Worm (Caenorhabditis elegans): Measurements from ENCODE around the gene nspd-3.

nspd-3 gene

DNA sequence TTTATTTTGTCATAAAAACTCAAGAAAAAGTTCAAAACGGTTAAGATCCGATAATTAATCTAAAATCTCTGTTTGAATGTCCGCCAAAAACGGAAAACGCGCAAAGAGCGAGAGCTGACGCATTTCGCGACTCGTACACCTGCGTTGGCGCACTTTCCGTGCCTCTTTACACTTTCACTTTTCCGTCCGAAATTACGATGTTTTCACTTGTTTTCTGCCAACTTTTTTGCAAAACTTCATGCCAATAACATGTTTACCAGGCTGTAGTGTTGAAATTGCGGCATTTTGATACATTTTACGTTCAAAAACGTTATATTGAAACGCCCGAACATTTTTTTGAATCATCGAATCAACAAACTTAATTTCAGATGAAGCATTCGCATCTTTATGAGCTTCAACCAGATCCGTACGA, 20.9 kb upstream of the nspd-3 start, which contains the start of gene W03F8.4 (continued):
- TF ChIP-seq dmd-8 (GFP tag; IDR thresholded peaks at IDR 0.05): no peak
- TF ChIP-seq ceh-20 (GFP tag; IDR thresholded peaks at IDR 0.05): peak; percentile 90
- peak; percentile 88 for TF ChIP-seq lin-29 (GFP tag; IDR thresholded peaks at IDR 0.05)
- peak; percentile 92 for TF ChIP-seq lin-38 (GFP tag; IDR thresholded peaks at IDR 0.05)
- no peak for TF ChIP-seq ztf-7 (tag; optimal IDR thresholded peaks at IDR 0.05)
- 0 out of 2 replicates have a peak, but pooled peaks have one; percentile 47 for TF ChIP-seq D1046.2 (GFP tag; IDR thresholded peaks at IDR 0.05)
- peak; percentile 86; the same call in 1 of the 2 replicates for TF ChIP-seq arid-1 (GFP tag; conservative IDR thresholded peaks at IDR 0.05)
- peak; percentile 80 for TF ChIP-seq nhr-28 (tag; optimal IDR thresholded peaks at IDR 0.05)
- no peak for TF ChIP-seq ceh-44 (GFP tag; IDR thresholded peaks at IDR 0.05)
- TF ChIP-seq skn-1 (tag; optimal IDR thresholded peaks at IDR 0.05): no peak
- peak; percentile 92 for TF ChIP-seq rbr-2 (tag; optimal IDR thresholded peaks at IDR 0.05)
- no peak for TF ChIP-seq mxl-2 (GFP tag; conservative IDR thresholded peaks at IDR 0.05)

DNA sequence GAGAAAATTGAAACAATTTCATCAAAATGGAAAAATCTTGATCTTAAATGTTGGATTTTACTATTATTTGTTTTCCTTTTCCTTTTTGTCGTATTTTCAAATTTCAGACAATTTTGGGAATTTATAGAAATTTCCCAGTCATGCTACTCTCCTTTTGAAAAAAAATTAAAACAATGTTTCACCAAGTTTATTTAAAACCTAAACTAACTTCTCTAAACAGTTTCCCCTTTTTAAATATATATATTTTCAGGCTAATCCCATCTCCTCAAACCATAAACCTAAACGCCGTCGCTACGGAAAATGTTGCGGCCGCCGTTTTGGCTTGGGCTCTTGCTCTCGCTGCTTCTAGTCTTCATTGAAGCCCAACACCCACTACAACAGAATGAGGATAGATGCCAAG, 10.2 kb upstream of the nspd-3 start, which contains the start of gene lam-1:
Gene lam-1 (plus strand): TSS at position 301 of the 400 bp plus-strand sequence.
- TF ChIP-seq lin-13 (GFP tag; optimal IDR thresholded peaks at IDR 0.05) (no peak), hlh-11 (tag; optimal IDR thresholded peaks at IDR 0.05) (no peak), F37D6.2 (tag; optimal IDR thresholded peaks at IDR 0.05) (no peak), lsy-2 (tag; optimal IDR thresholded peaks at IDR 0.05) (no peak), nhr-28 (tag; optimal IDR thresholded peaks at IDR 0.05) (no peak), T26A8.4 (GFP tag; IDR thresholded peaks at IDR 0.05) (no peak), nhr-48 (tag; optimal IDR thresholded peaks at IDR 0.05) (no peak), F10B5.3 (tag; optimal IDR thresholded peaks at IDR 0.05) (no peak), vab-7 (GFP tag; IDR thresholded peaks at IDR 0.05) (no peak), daf-19 (GFP tag; conservative IDR thresholded peaks at IDR 0.05) (no peak)

DNA sequence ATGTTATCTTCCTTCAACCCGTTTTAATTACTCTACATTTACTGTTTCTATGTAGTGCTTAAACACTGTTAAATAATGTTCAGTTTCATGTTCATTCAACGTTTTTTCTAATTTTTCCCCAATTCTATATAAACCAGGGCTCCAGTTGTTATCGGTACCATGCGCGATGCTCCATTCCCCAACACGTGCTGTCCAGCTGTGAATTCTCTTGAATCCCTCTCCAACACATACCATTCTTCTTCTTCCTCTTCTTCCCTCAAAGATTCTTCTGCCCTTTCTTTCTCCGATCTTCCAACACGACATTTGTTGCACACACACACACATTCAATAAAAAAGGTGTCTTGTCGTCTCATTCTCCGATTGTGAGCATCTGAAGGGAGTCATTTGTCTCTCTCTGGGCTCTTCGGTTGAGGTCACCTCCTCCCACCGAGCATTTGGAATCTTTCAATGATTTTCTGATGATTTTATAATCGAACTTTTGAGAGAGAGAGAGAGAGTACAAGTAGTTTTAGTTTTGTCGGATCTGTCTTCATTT, 9.2 kb upstream of the nspd-3 start:
- no peak for TF ChIP-seq zfp-2 (tag; optimal IDR thresholded peaks at IDR 0.05)
- TF ChIP-seq php-3 (GFP tag; IDR thresholded peaks at IDR 0.05): no peak
- TF ChIP-seq cey-2 (tag; optimal IDR thresholded peaks at IDR 0.05; ENCODE audit: borderline replicate concordance, insufficient read depth): no peak
- TF ChIP-seq mdl-1 (tag; optimal IDR thresholded peaks at IDR 0.05): no peak
- no peak for TF ChIP-seq mxl-3 (GFP tag; optimal IDR thresholded peaks at IDR 0.05)
- no peak for TF ChIP-seq ZK337.2 (GFP tag; IDR thresholded peaks at IDR 0.05)
- TF ChIP-seq F49E8.2 (tag; optimal IDR thresholded peaks at IDR 0.05; ENCODE audit: borderline replicate concordance): no peak
- no peak for TF ChIP-seq F44E2.7 (GFP tag; IDR thresholded peaks at IDR 0.05)
- no peak for TF ChIP-seq lsy-2 (tag; optimal IDR thresholded peaks at IDR 0.05)
- TF ChIP-seq duxl-1 (tag; optimal IDR thresholded peaks at IDR 0.05; ENCODE audit: poor library complexity): no peak
- TF ChIP-seq lin-15B (tag; optimal IDR thresholded peaks at IDR 0.05): no peak
- TF ChIP-seq ceh-44 (GFP tag; IDR thresholded peaks at IDR 0.05): no peak
- no peak for TF ChIP-seq D1046.2 (GFP tag; IDR thresholded peaks at IDR 0.05)
- no peak for TF ChIP-seq lin-39 (tag; optimal IDR thresholded peaks at IDR 0.05)
- TF ChIP-seq tag-97 (GFP tag; IDR thresholded peaks at IDR 0.05): no peak
- TF ChIP-seq nhr-11 (tag; optimal IDR thresholded peaks at IDR 0.05): no peak
- no peak for TF ChIP-seq nhr-48 (tag; optimal IDR thresholded peaks at IDR 0.05)
- peak; percentile 72 for TF ChIP-seq aha-1 (tag)
- TF ChIP-seq ZK546.5 (tag; optimal IDR thresholded peaks at IDR 0.05): no peak
- no peak for TF ChIP-seq mes-2 (tag; optimal IDR thresholded peaks at IDR 0.05; ENCODE audit: poor library complexity, severe bottlenecking)
- TF ChIP-seq unc-130 (GFP tag; optimal IDR thresholded peaks at IDR 0.05): no peak
- peak; percentile 30 for TF ChIP-seq hlh-11 (tag; optimal IDR thresholded peaks at IDR 0.05)
- peak in 1 of 2 experiments; percentile 34 for TF ChIP-seq unc-62 (GFP tag; optimal IDR thresholded peaks at IDR 0.05 in 1 of 2)
- TF ChIP-seq unc-62 (tag; optimal IDR thresholded peaks at IDR 0.05): no peak

Measured in whole organism, L4 larva.